ENCODE assay signal across 2 worm cellular contexts in genomic region chrII:12342928-12343327, ce11.
A peak's percentile ranks its signal among the peaks of the same experiment; 100 is the strongest.
TF ChIP-seq lines count a peak whose summit lies in the region.

No protein-coding gene starts in this region.

TF ChIP-seq in whole organism, L4 larva, 104 proteins besides CTCF, POLR2A, EP300 and RAD21:
- TF ChIP-seq nhr-111 (GFP tag; optimal IDR thresholded peaks at IDR 0.05; lab: Kevin White, UChicago) (no peak), set-16 (GFP tag; IDR thresholded peaks at IDR 0.05; lab: Robert Waterston, UW) (peak; percentile 91), lim-7 (GFP tag; IDR thresholded peaks at IDR 0.05; lab: Robert Waterston, UW) (0 out of 2 replicates have a peak, but pooled peaks have one; percentile 37), aha-1 (tag; lab: Kevin White, UChicago) (peak; percentile 67)

TF ChIP-seq in whole organism, young adult, 124 proteins besides CTCF, POLR2A, EP300 and RAD21:
- TF ChIP-seq athp-1 (tag; optimal IDR thresholded peaks at IDR 0.05; lab: Kevin White, UChicago) (no peak), zfh-2 (GFP tag; conservative IDR thresholded peaks at IDR 0.05; lab: Robert Waterston, UW) (peak; percentile 74), ztf-25 (GFP tag; IDR thresholded peaks at IDR 0.05; lab: Robert Waterston, UW) (no peak), attf-6 (GFP tag; IDR thresholded peaks at IDR 0.05; lab: Robert Waterston, UW) (no peak), nhr-179 (tag; optimal IDR thresholded peaks at IDR 0.05; lab: Kevin White, UChicago) (no peak), efl-1 (GFP tag; optimal IDR thresholded peaks at IDR 0.05; lab: Kevin White, UChicago) (no peak), F39B2.1 (GFP tag; IDR thresholded peaks at IDR 0.05; lab: Robert Waterston, UW) (no peak), chd-7 (tag; optimal IDR thresholded peaks at IDR 0.05; lab: Kevin White, UChicago) (no peak), tbp1 (GFP tag; optimal IDR thresholded peaks at IDR 0.05; lab: Kevin White, UChicago) (no peak), C17E4.6 (GFP tag; IDR thresholded peaks at IDR 0.05; lab: Robert Waterston, UW) (no peak), hsf-1 (GFP tag; IDR thresholded peaks at IDR 0.05; lab: Robert Waterston, UW) (no peak), F33H1.4 (GFP tag; IDR thresholded peaks at IDR 0.05; lab: Robert Waterston, UW) (no peak), Y56A3A.18 (GFP tag; IDR thresholded peaks at IDR 0.05; lab: Robert Waterston, UW) (no peak), dpff-1 (tag; optimal IDR thresholded peaks at IDR 0.05; lab: Kevin White, UChicago) (no peak), pbrm-1 (GFP tag; IDR thresholded peaks at IDR 0.05; lab: Robert Waterston, UW) (0 out of 2 replicates have a peak, but pooled peaks have one; percentile 22), rcor-1 (GFP tag; IDR thresholded peaks at IDR 0.05; lab: Robert Waterston, UW) (no peak), ceh-40 (GFP tag; IDR thresholded peaks at IDR 0.05; lab: Robert Waterston, UW) (no peak), ztf-28 (GFP tag; IDR thresholded peaks at IDR 0.05; lab: Robert Waterston, UW) (0 out of 2 replicates have a peak, but pooled peaks have one; percentile 2), egrh-3 (GFP tag; IDR thresholded peaks at IDR 0.05; lab: Robert Waterston, UW) (peak; percentile 67; the same call in 1 of the 2 replicates), nhr-90 (tag; optimal IDR thresholded peaks at IDR 0.05; lab: Kevin White, UChicago) (no peak)
